Worm (Caenorhabditis elegans) whole organism, young adult: ENCODE measurements around the gene mdt-28.
A peak's percentile ranks its signal among the peaks of the same experiment; 100 is the strongest.

ENCODE experiments used
- B0019.2 ChIP-seq: fragments of 200-800 bp; sonication (Bioruptor generic); conservative IDR thresholded peaks from 2 replicates; pipeline ENCODE4 v1.3.6; 2022; ENCODE audit warnings: missing genetic modification reagents, missing genetic modification characterization, missing compliant biosample characterization
- B0035.1 ChIP-seq: sonication (generic microtip); optimal IDR thresholded peaks from 2 replicates; lab custom pipeline; 2016; ENCODE audit warnings: missing genetic modification characterization, mild to moderate bottlenecking, missing compliant biosample characterization, missing genotype, missing genetic modification reagents
- F55B11.4 ChIP-seq: sonication (generic microtip); optimal IDR thresholded peaks from 2 replicates; lab custom pipeline; 2016; ENCODE audit warnings: missing compliant biosample characterization, missing genetic modification characterization, borderline replicate concordance; ENCODE audit not compliant: insufficient read depth
- T26A5.8 ChIP-seq: sonication (generic microtip); optimal IDR thresholded peaks from 2 replicates; lab custom pipeline; 2016; ENCODE audit warnings: missing genetic modification characterization, missing compliant biosample characterization
- ceh-58 ChIP-seq: fragments of 200-800 bp; sonication (Bioruptor generic); IDR thresholded peaks from 2 replicates; pipeline ENCODE4 v1.3.6; 2022; ENCODE audit warnings: missing genetic modification characterization, missing compliant biosample characterization
- chd-7 ChIP-seq: sonication (generic microtip); optimal IDR thresholded peaks from 2 replicates; lab custom pipeline; 2016; ENCODE audit warnings: mild to moderate bottlenecking, missing genetic modification characterization, moderate library complexity, missing compliant biosample characterization
- dpl-1 ChIP-seq: fragments of 150-350 bp; optimal IDR thresholded peaks from 2 replicates; lab custom pipeline; 2014; ENCODE audit warnings: missing biosample characterization, missing genetic modification reagents, missing genetic modification characterization
- madf-6 ChIP-seq: fragments of 200-800 bp; sonication (Bioruptor generic); IDR thresholded peaks from 2 replicates; pipeline ENCODE4 v1.3.6; 2022; ENCODE audit warnings: missing genetic modification reagents, missing genetic modification characterization, missing compliant biosample characterization
- nfya-1 ChIP-seq: sonication (generic microtip); optimal IDR thresholded peaks from 2 replicates; lab custom pipeline; 2017; ENCODE audit warnings: antibody characterized with exemption, missing compliant biosample characterization, missing genetic modification characterization, borderline replicate concordance; ENCODE audit not compliant: insufficient read depth
- sea-2 ChIP-seq: fragments of 200-800 bp; sonication (Bioruptor generic); IDR thresholded peaks from 2 replicates; pipeline ENCODE4 v1.3.6; 2022; ENCODE audit warnings: missing genetic modification characterization, missing compliant biosample characterization
- unc-62 ChIP-seq: fragments of 150-350 bp; optimal IDR thresholded peaks from 2 replicates; lab custom pipeline; 2014; ENCODE audit warnings: missing biosample characterization, missing genetic modification reagents, missing genetic modification characterization

- TF ChIP-seq dpl-1 (GFP tag; lab: Kevin White, UChicago) = no peak
- TF ChIP-seq madf-6 = peak; percentile 66
- TF ChIP-seq ceh-58 = no peak
- TF ChIP-seq B0019.2 (GFP tag; lab: Robert Waterston, UW) = no peak
- TF ChIP-seq sea-2 (GFP tag; lab: Robert Waterston, UW) = no peak
- no peak for TF ChIP-seq nfya-1 (tag; lab: Kevin White, UChicago)
- no peak for TF ChIP-seq B0035.1
- TF ChIP-seq chd-7 (tag; lab: Kevin White, UChicago) = no peak
- no peak for TF ChIP-seq F55B11.4 (tag; lab: Kevin White, UChicago)
- no peak for TF ChIP-seq unc-62 (GFP tag; lab: Kevin White, UChicago)
- TF ChIP-seq T26A5.8 (tag; lab: Kevin White, UChicago) = no peak
Observed at ce11 chrV:15537923-15538322, 37.3 kb downstream of the mdt-28 start, which contains the start of gene prde-1.
